Worm (Caenorhabditis elegans) whole organism, young adult: ENCODE measurements around the gene C45G9.6.
A peak's percentile ranks its signal among the peaks of the same experiment; 100 is the strongest.

Experiments used
- B0336.3 ChIP-seq: fragments of 200-800 bp; sonication (Bioruptor generic); IDR thresholded peaks from 2 replicates; pipeline ENCODE4 v1.3.6; 2022; ENCODE audit warnings: missing genetic modification characterization, missing compliant biosample characterization
- F23B12.7 ChIP-seq: sonication (generic microtip); optimal IDR thresholded peaks from 2 replicates; lab custom pipeline; 2017; ENCODE audit warnings: missing genetic modification characterization, mild to moderate bottlenecking, missing compliant biosample characterization, antibody characterized with exemption, moderate library complexity; ENCODE audit not compliant: insufficient read depth
- F33H1.4 ChIP-seq: fragments of 200-800 bp; sonication (Bioruptor generic); IDR thresholded peaks from 2 replicates; pipeline ENCODE4 v1.3.6; 2022; ENCODE audit warnings: missing genetic modification reagents, missing genetic modification characterization, missing compliant biosample characterization
- F37B4.10 ChIP-seq: fragments of 200-800 bp; sonication (Bioruptor generic); IDR thresholded peaks from 2 replicates; pipeline ENCODE4 v1.3.6; 2022; ENCODE audit warnings: missing genetic modification characterization, missing compliant biosample characterization
- F52B5.7 ChIP-seq: sonication (generic microtip); optimal IDR thresholded peaks from 2 replicates; lab custom pipeline; 2016; ENCODE audit warnings: mild to moderate bottlenecking, missing genetic modification characterization, missing compliant biosample characterization
- F57A8.1 ChIP-seq: fragments of 200-800 bp; sonication (Bioruptor generic); optimal IDR thresholded peaks from 2 replicates; lab custom pipeline; 2018; ENCODE audit warnings: mild to moderate bottlenecking, missing genetic modification characterization, moderate library complexity, missing compliant biosample characterization
- F57C9.4 ChIP-seq: sonication (generic microtip); optimal IDR thresholded peaks from 2 replicates; lab custom pipeline; 2017; ENCODE audit warnings: mild to moderate bottlenecking, missing genetic modification characterization, missing compliant biosample characterization
- T07F8.4 ChIP-seq: sonication (generic microtip); optimal IDR thresholded peaks from 2 replicates; lab custom pipeline; 2016; ENCODE audit warnings: mild to moderate bottlenecking, missing genetic modification characterization, moderate library complexity, missing compliant biosample characterization
- T26A5.8 ChIP-seq: sonication (generic microtip); optimal IDR thresholded peaks from 2 replicates; lab custom pipeline; 2016; ENCODE audit warnings: missing genetic modification characterization, missing compliant biosample characterization
- Y79H2A.3 ChIP-seq: fragments of 200-800 bp; sonication (Bioruptor generic); conservative IDR thresholded peaks from 2 replicates; pipeline ENCODE4 v1.3.6; 2022; ENCODE audit warnings: missing genetic modification reagents, missing genetic modification characterization, missing compliant biosample characterization
- ZK185.1 ChIP-seq: sonication (generic microtip); optimal IDR thresholded peaks from 2 replicates; lab custom pipeline; 2016; ENCODE audit warnings: mild to moderate bottlenecking, missing genetic modification characterization, missing compliant biosample characterization; ENCODE audit not compliant: poor library complexity, severe bottlenecking
- aptf-3 ChIP-seq: fragments of 200-800 bp; sonication (Bioruptor generic); IDR thresholded peaks from 2 replicates; pipeline ENCODE4 v1.3.6; 2022; ENCODE audit warnings: missing genetic modification characterization, missing compliant biosample characterization
- attf-3 ChIP-seq: fragments of 200-800 bp; sonication (Bioruptor generic); conservative IDR thresholded peaks from 2 replicates; pipeline ENCODE4 v1.3.6; 2022; ENCODE audit warnings: missing genetic modification reagents, missing genetic modification characterization, missing compliant biosample characterization
- attf-5 ChIP-seq: fragments of 200-800 bp; sonication (Bioruptor generic); optimal IDR thresholded peaks from 2 replicates; lab custom pipeline; 2018; ENCODE audit warnings: mild to moderate bottlenecking, missing genetic modification characterization, missing compliant biosample characterization
- cebp-1 ChIP-seq, 2 experiments: fragments of 200-800 bp in 1 of 2; sonication (Bioruptor generic) in 1 of 2; sonication (generic microtip) in 1 of 2; IDR thresholded peaks in 1 of 2; optimal IDR thresholded peaks in 1 of 2; 2 replicates each; pipeline versions ENCODE4 v1.3.6 to Lab custom; 2017 to 2022; ENCODE audit warnings: missing compliant biosample characterization in 2 of 2, missing genetic modification characterization in 2 of 2, mild to moderate bottlenecking in 1 of 2, missing genetic modification reagents in 1 of 2, moderate library complexity in 1 of 2
- ceh-100 ChIP-seq: fragments of 200-800 bp; sonication (Bioruptor generic); IDR thresholded peaks from 2 replicates; pipeline ENCODE4 v1.3.6; 2022; ENCODE audit warnings: missing genetic modification reagents, missing genetic modification characterization, missing compliant biosample characterization
- ceh-40 ChIP-seq: fragments of 200-800 bp; sonication (Bioruptor generic); IDR thresholded peaks from 2 replicates; pipeline ENCODE4 v1.3.6; 2022; ENCODE audit warnings: missing genetic modification characterization, missing compliant biosample characterization
- ceh-91 ChIP-seq: fragments of 200-800 bp; sonication (Bioruptor generic); IDR thresholded peaks from 2 replicates; pipeline ENCODE4 v1.3.6; 2022; ENCODE audit warnings: missing genetic modification reagents, missing genetic modification characterization, missing compliant biosample characterization
- dpff-1 ChIP-seq: sonication (generic microtip); optimal IDR thresholded peaks from 2 replicates; lab custom pipeline; 2017; ENCODE audit warnings: mild to moderate bottlenecking, missing genetic modification characterization, missing compliant biosample characterization
- dpl-1 ChIP-seq: fragments of 150-350 bp; optimal IDR thresholded peaks from 2 replicates; lab custom pipeline; 2014; ENCODE audit warnings: missing biosample characterization, missing genetic modification reagents, missing genetic modification characterization
- egrh-3 ChIP-seq: fragments of 200-800 bp; sonication (Bioruptor generic); IDR thresholded peaks from 2 replicates; pipeline ENCODE4 v1.3.6; 2022; ENCODE audit warnings: missing genetic modification reagents, missing genetic modification characterization, missing compliant biosample characterization
- gei-17 ChIP-seq: fragments of 200-800 bp; sonication (Bioruptor generic); optimal IDR thresholded peaks from 2 replicates; lab custom pipeline; 2018; ENCODE audit warnings: mild to moderate bottlenecking, missing genetic modification characterization, missing compliant biosample characterization
- hlh-26 ChIP-seq: fragments of 200-800 bp; sonication (Bioruptor generic); conservative IDR thresholded peaks from 2 replicates; pipeline ENCODE4 v1.3.6; 2022; ENCODE audit warnings: missing genetic modification reagents, missing genetic modification characterization, missing compliant biosample characterization
- hmg-1.2 ChIP-seq: fragments of 200-800 bp; sonication (Bioruptor generic); IDR thresholded peaks from 2 replicates; pipeline ENCODE4 v1.3.6; 2022; ENCODE audit warnings: missing genetic modification reagents, missing genetic modification characterization, missing compliant biosample characterization
- hmg-20 ChIP-seq: fragments of 200-800 bp; sonication (Bioruptor generic); IDR thresholded peaks from 2 replicates; pipeline ENCODE4 v1.3.6; 2022; ENCODE audit warnings: missing genetic modification reagents, missing genetic modification characterization, missing compliant biosample characterization
- lag-1 ChIP-seq: fragments of 200-800 bp; sonication (Bioruptor generic); IDR thresholded peaks from 2 replicates; pipeline ENCODE4 v1.3.6; 2022; ENCODE audit warnings: missing genetic modification reagents, missing genetic modification characterization, missing compliant biosample characterization
- let-607 ChIP-seq, 2 experiments: fragments of 200-800 bp in 1 of 2; sonication (Bioruptor generic) in 1 of 2; sonication (generic microtip) in 1 of 2; optimal IDR thresholded peaks; 2 replicates each; lab custom pipeline; 2016 to 2018; ENCODE audit warnings: mild to moderate bottlenecking in 2 of 2, missing compliant biosample characterization in 2 of 2, missing genetic modification characterization in 2 of 2, moderate library complexity in 2 of 2, missing genotype in 1 of 2
- lin-26 ChIP-seq: fragments of 200-800 bp; sonication (Bioruptor generic); IDR thresholded peaks from 2 replicates; pipeline ENCODE4 v1.3.6; 2022; ENCODE audit warnings: missing genetic modification reagents, missing genetic modification characterization, missing compliant biosample characterization
- lin-40 ChIP-seq: sonication (generic microtip); optimal IDR thresholded peaks from 2 replicates; lab custom pipeline; 2016; ENCODE audit warnings: missing genetic modification characterization, mild to moderate bottlenecking, missing compliant biosample characterization, missing genotype, missing genetic modification reagents
- madf-10 ChIP-seq: sonication (generic microtip); optimal IDR thresholded peaks from 2 replicates; lab custom pipeline; 2016; ENCODE audit warnings: mild to moderate bottlenecking, missing genetic modification characterization, missing compliant biosample characterization
- madf-6 ChIP-seq: fragments of 200-800 bp; sonication (Bioruptor generic); IDR thresholded peaks from 2 replicates; pipeline ENCODE4 v1.3.6; 2022; ENCODE audit warnings: missing genetic modification reagents, missing genetic modification characterization, missing compliant biosample characterization
- nhr-120 ChIP-seq: fragments of 200-800 bp; sonication (Bioruptor generic); IDR thresholded peaks from 2 replicates; pipeline ENCODE4 v1.3.6; 2022; ENCODE audit warnings: missing genetic modification characterization, missing compliant biosample characterization
- nhr-179 ChIP-seq: sonication (generic microtip); optimal IDR thresholded peaks from 2 replicates; lab custom pipeline; 2016; ENCODE audit warnings: mild to moderate bottlenecking, missing genetic modification characterization, missing compliant biosample characterization
- nhr-80 ChIP-seq: sonication (generic microtip); optimal IDR thresholded peaks from 2 replicates; lab custom pipeline; 2016; ENCODE audit warnings: missing genetic modification characterization, missing compliant biosample characterization
- pbrm-1 ChIP-seq: fragments of 200-800 bp; sonication (Bioruptor generic); IDR thresholded peaks from 2 replicates; pipeline ENCODE4 v1.3.6; 2022; ENCODE audit warnings: missing genetic modification reagents, missing genetic modification characterization, missing compliant biosample characterization
- repo-1 ChIP-seq: sonication (generic microtip); optimal IDR thresholded peaks from 2 replicates; lab custom pipeline; 2017; ENCODE audit warnings: mild to moderate bottlenecking, missing genetic modification characterization, missing compliant biosample characterization
- rpc-1 ChIP-seq, 2 experiments: fragments of 150-350 bp in 1 of 2; sonication (generic microtip) in 1 of 2; optimal IDR thresholded peaks; 2 replicates each; lab custom pipeline; 2014 to 2018; ENCODE audit warnings: missing biosample characterization in 1 of 2, missing genetic modification characterization in 1 of 2, missing genetic modification reagents in 1 of 2, missing genotype in 1 of 2
- snpc-1.1 ChIP-seq: sonication (generic microtip); optimal IDR thresholded peaks from 2 replicates; lab custom pipeline; 2017; ENCODE audit warnings: missing genetic modification characterization, mild to moderate bottlenecking, missing compliant biosample characterization, antibody characterized with exemption, moderate library complexity, missing genotype, missing genetic modification reagents; ENCODE audit not compliant: insufficient read depth
- snpc-3.4 ChIP-seq: sonication (generic microtip); optimal IDR thresholded peaks from 2 replicates; lab custom pipeline; 2017; ENCODE audit warnings: missing genetic modification characterization, mild to moderate bottlenecking, missing compliant biosample characterization, antibody characterized with exemption, moderate library complexity, missing genotype, missing genetic modification reagents
- tlf-1 ChIP-seq: fragments of 200-800 bp; sonication (Bioruptor generic); optimal IDR thresholded peaks from 2 replicates; lab custom pipeline; 2018; ENCODE audit warnings: mild to moderate bottlenecking, missing genetic modification characterization, missing compliant biosample characterization
- unc-62 ChIP-seq: fragments of 150-350 bp; optimal IDR thresholded peaks from 2 replicates; lab custom pipeline; 2014; ENCODE audit warnings: missing biosample characterization, missing genetic modification reagents, missing genetic modification characterization
- zfh-2 ChIP-seq: fragments of 200-800 bp; sonication (Bioruptor generic); conservative IDR thresholded peaks from 2 replicates; pipeline ENCODE4 v1.3.6; 2022; ENCODE audit warnings: missing genetic modification reagents, missing genetic modification characterization, missing compliant biosample characterization
- ztf-18 ChIP-seq: sonication (generic microtip); optimal IDR thresholded peaks from 2 replicates; lab custom pipeline; 2016; ENCODE audit warnings: missing genotype, mild to moderate bottlenecking, missing genetic modification characterization, missing compliant biosample characterization
- ztf-22 ChIP-seq: fragments of 200-800 bp; sonication (Bioruptor generic); optimal IDR thresholded peaks from 2 replicates; lab custom pipeline; 2018; ENCODE audit warnings: mild to moderate bottlenecking, missing genetic modification characterization, moderate library complexity, missing compliant biosample characterization
- ztf-25 ChIP-seq: fragments of 200-800 bp; sonication (Bioruptor generic); IDR thresholded peaks from 2 replicates; pipeline ENCODE4 v1.3.6; 2022; ENCODE audit warnings: missing genetic modification reagents, missing genetic modification characterization, missing compliant biosample characterization

The C45G9.6 gene

DNA sequence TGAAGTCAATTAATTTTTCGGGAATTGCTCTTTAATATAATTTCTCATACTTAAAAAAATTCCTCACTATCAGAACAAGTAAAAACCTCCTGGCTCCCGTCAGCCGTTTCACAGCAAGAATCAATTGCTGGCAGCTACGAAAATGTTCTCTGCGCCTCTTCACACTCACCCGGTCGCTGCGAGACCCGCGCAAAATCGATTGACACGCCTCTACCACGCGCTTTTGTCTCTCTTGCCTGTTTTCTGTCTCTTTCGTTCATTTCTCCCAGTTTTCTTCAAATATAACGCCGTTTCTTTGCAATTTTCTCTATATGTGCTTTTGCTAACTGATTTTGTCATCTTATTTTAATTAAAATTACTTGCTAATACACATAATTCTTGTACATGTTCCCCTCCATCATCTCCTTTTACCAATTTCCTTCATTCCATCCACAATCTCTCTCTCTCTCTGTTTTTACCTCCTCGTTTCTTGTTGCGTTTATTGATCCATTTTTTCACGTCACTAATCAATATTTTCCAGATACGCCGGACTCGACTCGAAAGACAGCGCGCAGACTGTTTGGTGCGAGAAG lies 11.8 kb upstream of the C45G9.6 start, which contains the start of gene pcf-11 (continued):
- TF ChIP-seq madf-10 (peak; percentile 14), F37B4.10 (GFP tag; lab: Robert Waterston, UW) (no peak), let-607 (tag; optimal IDR thresholded peaks at IDR 0.05; lab: Kevin White, UChicago) (peak; percentile 33 to 36), lin-26 (GFP tag; lab: Robert Waterston, UW) (no peak), F57A8.1 (GFP tag; lab: Kevin White, UChicago) (no peak), snpc-3.4 (tag; lab: Kevin White, UChicago) (peak; percentile 26), Y79H2A.3 (no peak), repo-1 (tag; lab: Kevin White, UChicago) (no peak), ceh-100 (no peak), ztf-18 (tag; lab: Kevin White, UChicago) (peak; percentile 46), tlf-1 (GFP tag; lab: Kevin White, UChicago) (peak; percentile 54), cebp-1 (GFP tag; IDR thresholded peaks at IDR 0.05; lab: Robert Waterston, UW) (no peak), cebp-1 (tag; optimal IDR thresholded peaks at IDR 0.05; lab: Kevin White, UChicago) (peak; percentile 47), nhr-80 (tag; lab: Kevin White, UChicago) (peak; percentile 24), ZK185.1 (tag; lab: Kevin White, UChicago) (peak; percentile 5), attf-5 (peak; percentile 26), rpc-1 (optimal IDR thresholded peaks at IDR 0.05; lab: Kevin White, UChicago) (no peak), rpc-1 (tag; optimal IDR thresholded peaks at IDR 0.05; lab: Kevin White, UChicago) (no peak), snpc-1.1 (tag; lab: Kevin White, UChicago) (no peak), T26A5.8 (no peak), F52B5.7 (tag; lab: Kevin White, UChicago) (no peak), zfh-2 (peak; percentile 73), madf-6 (no peak), T07F8.4 (tag; lab: Kevin White, UChicago) (no peak), pbrm-1 (no peak), lin-40 (tag; lab: Kevin White, UChicago) (peak; percentile 1), hmg-1.2 (GFP tag; lab: Robert Waterston, UW) (peak; percentile 46; the same call in 1 of the 2 replicates), F33H1.4 (GFP tag; lab: Robert Waterston, UW) (peak; percentile 73), ceh-40 (no peak), ztf-25 (GFP tag; lab: Robert Waterston, UW) (no peak)
- TF ChIP-seq, all 124 proteins: peak for 22

DNA sequence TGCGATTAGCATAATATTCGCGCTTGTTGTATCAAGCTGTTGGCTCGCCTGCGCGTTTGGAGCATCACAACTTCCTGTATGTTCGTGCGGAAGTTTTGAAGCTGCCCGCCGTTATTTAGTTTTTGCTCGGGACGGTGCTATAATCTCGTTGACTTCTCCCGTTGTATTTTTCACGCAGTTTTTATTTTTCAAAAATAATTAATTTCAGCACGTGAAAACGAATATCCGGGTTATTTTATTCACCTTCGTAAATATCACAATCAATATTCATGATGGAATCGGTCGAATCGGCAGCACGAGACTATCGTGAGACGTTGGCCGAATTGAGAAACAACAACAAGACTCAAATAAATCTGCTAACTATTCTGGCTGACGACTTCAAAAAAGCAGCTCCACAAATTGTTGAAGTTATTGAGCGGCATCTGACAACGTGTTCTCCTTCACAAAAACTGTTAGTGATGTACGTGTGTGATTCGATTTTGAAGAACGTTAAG lies 11.1 kb upstream of the C45G9.6 start:
- no peak for TF ChIP-seq unc-62 (GFP tag; lab: Kevin White, UChicago)
- TF ChIP-seq egrh-3 (GFP tag; lab: Robert Waterston, UW): no peak
- TF ChIP-seq lin-40 (tag; lab: Kevin White, UChicago): peak; percentile 28
- TF ChIP-seq snpc-3.4 (tag; lab: Kevin White, UChicago): no peak
- no peak for TF ChIP-seq nhr-179
- TF ChIP-seq B0336.3 (GFP tag; lab: Robert Waterston, UW): no peak; the same call in none of the 2 replicates
- TF ChIP-seq ztf-22: no peak
- peak; percentile 7 for TF ChIP-seq gei-17 (GFP tag; lab: Kevin White, UChicago)
- TF ChIP-seq lag-1 (GFP tag; lab: Robert Waterston, UW): no peak
- 0 out of 2 replicates have a peak, but pooled peaks have one; percentile 24 for TF ChIP-seq ceh-91 (GFP tag; lab: Robert Waterston, UW)
- TF ChIP-seq hmg-20: 0 out of 2 replicates have a peak, but pooled peaks have one; percentile 5
- no peak for TF ChIP-seq dpl-1 (GFP tag; lab: Kevin White, UChicago)
- TF ChIP-seq attf-5: no peak
- no peak for TF ChIP-seq rpc-1 (optimal IDR thresholded peaks at IDR 0.05; lab: Kevin White, UChicago)
- no peak for TF ChIP-seq rpc-1 (tag; optimal IDR thresholded peaks at IDR 0.05; lab: Kevin White, UChicago)
- TF ChIP-seq F23B12.7 (tag; lab: Kevin White, UChicago): no peak
- no peak for TF ChIP-seq dpff-1
- no peak for TF ChIP-seq F57A8.1 (GFP tag; lab: Kevin White, UChicago)
- TF ChIP-seq zfh-2: no peak
- TF ChIP-seq attf-3: peak; percentile 16; the same call in 1 of the 2 replicates
- TF ChIP-seq hlh-26 (GFP tag; lab: Robert Waterston, UW): no peak
- no peak for TF ChIP-seq aptf-3 (GFP tag; lab: Robert Waterston, UW)
- 0 out of 2 replicates have a peak, but pooled peaks have one; percentile 4 for TF ChIP-seq nhr-120
- TF ChIP-seq F57C9.4 (tag; lab: Kevin White, UChicago): no peak
